Fruit fly (Drosophila melanogaster) whole organism, embryonic: ENCODE data around the gene CG6340.
A peak's percentile ranks its signal among the peaks of the same experiment; 100 is the strongest.

Experiments used
- Adf1 ChIP-seq: fragments of 200-800 bp; sonication (Bioruptor generic); IDR thresholded peaks from 2 replicates; pipeline ENCODE4 v1.3.6; 2022; ENCODE audit warnings: missing biosample characterization, missing genetic modification characterization
- Atf6 ChIP-seq: fragments of 200-800 bp; sonication (Bioruptor generic); IDR thresholded peaks from 2 replicates; pipeline ENCODE4 v1.3.6; 2022; ENCODE audit warnings: missing biosample characterization, missing genetic modification characterization
- Bteb2 ChIP-seq: fragments of 200-800 bp; sonication (Bioruptor generic); optimal IDR thresholded peaks from 2 replicates; lab custom pipeline; 2016; ENCODE audit warnings: missing biosample characterization, missing genetic modification characterization
- CG11560 ChIP-seq: fragments of 200-800 bp; sonication (Bioruptor generic); IDR thresholded peaks from 3 replicates; pipeline ENCODE4 v1.3.6; 2022; ENCODE audit warnings: missing biosample characterization, missing genetic modification characterization
- CG12744 ChIP-seq: fragments of 200-800 bp; sonication (Bioruptor generic); optimal IDR thresholded peaks from 2 replicates; lab custom pipeline; 2016; ENCODE audit warnings: missing biosample characterization, missing genetic modification characterization
- CG15479 ChIP-seq: fragments of 200-800 bp; sonication (Bioruptor generic); optimal IDR thresholded peaks from 3 replicates; lab custom pipeline; 2019; ENCODE audit warnings: missing biosample characterization, mild to moderate bottlenecking, missing genetic modification characterization, moderate library complexity
- CG15601 ChIP-seq: fragments of 200-800 bp; sonication (Bioruptor generic); optimal IDR thresholded peaks from 3 replicates; lab custom pipeline; 2019; ENCODE audit warnings: missing biosample characterization, mild to moderate bottlenecking, missing genetic modification characterization, moderate library complexity
- CG1603 ChIP-seq: fragments of 200-800 bp; sonication (Bioruptor generic); optimal IDR thresholded peaks from 2 replicates; lab custom pipeline; 2019; ENCODE audit warnings: missing biosample characterization, mild to moderate bottlenecking, missing genetic modification characterization, moderate library complexity
- CG18599 ChIP-seq: fragments of 200-800 bp; sonication (Bioruptor generic); optimal IDR thresholded peaks from 3 replicates; lab custom pipeline; 2017; ENCODE audit warnings: missing biosample characterization, missing genetic modification characterization, mild to moderate bottlenecking, moderate library complexity, missing genetic modification reagents
- CG2129 ChIP-seq: fragments of 200-800 bp; sonication (Bioruptor generic); IDR thresholded peaks from 2 replicates; pipeline ENCODE4 v1.3.6; 2022; ENCODE audit warnings: missing biosample characterization, missing genetic modification characterization; ENCODE audit not compliant: partially characterized antibody
- CG2678 ChIP-seq: fragments of 200-800 bp; sonication (Bioruptor generic); optimal IDR thresholded peaks from 3 replicates; lab custom pipeline; 2019; ENCODE audit warnings: missing biosample characterization, mild to moderate bottlenecking, missing genetic modification characterization, moderate library complexity
- CG32532 ChIP-seq: fragments of 200-800 bp; sonication (Bioruptor generic); IDR thresholded peaks from 2 replicates; pipeline ENCODE4 v1.3.6; 2022; ENCODE audit warnings: missing biosample characterization, missing genetic modification characterization
- CG4404 ChIP-seq: fragments of 200-800 bp; sonication (Bioruptor generic); IDR thresholded peaks from 2 replicates; pipeline ENCODE4 v1.3.6; 2022; ENCODE audit warnings: missing biosample characterization, missing genetic modification characterization
- CG4707 ChIP-seq: fragments of 200-800 bp; sonication (Bioruptor generic); optimal IDR thresholded peaks from 2 replicates; lab custom pipeline; 2018; ENCODE audit warnings: missing biosample characterization, mild to moderate bottlenecking, missing genetic modification characterization, moderate library complexity
- CG4854 ChIP-seq: fragments of 200-800 bp; sonication (Bioruptor generic); optimal IDR thresholded peaks from 2 replicates; lab custom pipeline; 2016; ENCODE audit warnings: missing biosample characterization, missing genetic modification characterization, inconsistent platforms
- CG7271 ChIP-seq: fragments of 200-800 bp; sonication (Bioruptor generic); optimal IDR thresholded peaks from 2 replicates; lab custom pipeline; 2018; ENCODE audit warnings: missing biosample characterization, mild to moderate bottlenecking, missing genetic modification characterization, moderate library complexity
- CG7839 ChIP-seq: fragments of 200-800 bp; sonication (Bioruptor generic); optimal IDR thresholded peaks from 3 replicates; lab custom pipeline; 2018; ENCODE audit warnings: missing biosample characterization, mild to moderate bottlenecking, missing genetic modification characterization, moderate library complexity
- CG8290 ChIP-seq, 3 experiments: fragments of 200-800 bp; sonication (Bioruptor generic); optimal IDR thresholded peaks; 2 replicates each; lab custom pipeline; 2016 to 2019; ENCODE audit warnings: missing biosample characterization in 3 of 3, missing genetic modification characterization in 3 of 3, mild to moderate bottlenecking in 2 of 3, moderate library complexity in 1 of 3
- CG8388 ChIP-seq: fragments of 200-800 bp; sonication (Bioruptor generic); optimal IDR thresholded peaks from 2 replicates; lab custom pipeline; 2019; ENCODE audit warnings: missing biosample characterization, mild to moderate bottlenecking, missing genetic modification characterization, moderate library complexity
- CG8944 ChIP-seq: fragments of 200-800 bp; sonication (Bioruptor generic); optimal IDR thresholded peaks from 3 replicates; lab custom pipeline; 2016; ENCODE audit warnings: missing biosample characterization, missing genetic modification characterization
- CTCF ChIP-seq: fragments of 200-800 bp; sonication (Bioruptor generic); optimal IDR thresholded peaks from 2 replicates; lab custom pipeline; 2017; ENCODE audit warnings: missing biosample characterization, mild to moderate bottlenecking, missing genetic modification characterization, moderate library complexity
- Camta ChIP-seq: fragments of 200-800 bp; sonication (Bioruptor generic); optimal IDR thresholded peaks from 2 replicates; lab custom pipeline; 2016; ENCODE audit warnings: missing biosample characterization, missing genetic modification characterization
- Eip74EF ChIP-seq, 2 experiments: fragments of 200-800 bp in 1 of 2; fragments of >200 bp in 1 of 2; sonication (Bioruptor generic) in 1 of 2; optimal IDR thresholded peaks; 2 replicates each; lab custom pipeline; 2017 to 2019; ENCODE audit warnings: missing biosample characterization in 2 of 2, missing genetic modification characterization in 2 of 2, mild to moderate bottlenecking in 1 of 2, moderate library complexity in 1 of 2
- Lim3 ChIP-seq: fragments of 200-800 bp; sonication (Bioruptor generic); IDR thresholded peaks from 2 replicates; pipeline ENCODE4 v1.3.6; 2022; ENCODE audit warnings: missing biosample characterization, missing genetic modification characterization
- Med ChIP-seq: fragments of 200-800 bp; sonication (Bioruptor generic); peaks from one replicate; lab custom pipeline; 2016; ENCODE audit warnings: missing biosample characterization, missing genetic modification characterization, mild to moderate bottlenecking, inconsistent platforms, moderate library complexity
- Nf-YA ChIP-seq: fragments of 200-800 bp; sonication (Bioruptor generic); IDR thresholded peaks from 2 replicates; pipeline ENCODE4 v1.3.6; 2022; ENCODE audit warnings: missing biosample characterization, missing genetic modification characterization
- Nf-YC ChIP-seq: fragments of 200-800 bp; optimal IDR thresholded peaks from 3 replicates; lab custom pipeline; 2019; ENCODE audit warnings: missing biosample characterization, mild to moderate bottlenecking, missing genetic modification characterization, moderate library complexity
- Spps ChIP-seq: fragments of 200-800 bp; sonication (Bioruptor generic); optimal IDR thresholded peaks from 2 replicates; lab custom pipeline; 2018; ENCODE audit warnings: missing biosample characterization, mild to moderate bottlenecking, missing genetic modification characterization
- Taf1 ChIP-seq: fragments of 200-800 bp; sonication (Bioruptor generic); IDR thresholded peaks from 2 replicates; pipeline ENCODE4 v1.3.6; 2022; ENCODE audit warnings: missing biosample characterization, missing genetic modification characterization
- ap ChIP-seq: fragments of 200-800 bp; sonication (Bioruptor generic); IDR thresholded peaks from 2 replicates; pipeline ENCODE4 v1.3.6; 2022; ENCODE audit warnings: missing biosample characterization, missing genetic modification characterization
- ara ChIP-seq: fragments of 200-800 bp; sonication (Bioruptor generic); IDR thresholded peaks from 2 replicates; pipeline ENCODE4 v1.3.6; 2022; ENCODE audit warnings: missing biosample characterization, missing genetic modification characterization
- az2 ChIP-seq: fragments of 200-800 bp; sonication (Bioruptor generic); optimal IDR thresholded peaks from 3 replicates; lab custom pipeline; 2016; ENCODE audit warnings: missing biosample characterization, missing genetic modification characterization
- bbx ChIP-seq: fragments of 200-800 bp; sonication (Bioruptor generic); IDR thresholded peaks from 2 replicates; pipeline ENCODE4 v1.3.6; 2022; ENCODE audit warnings: missing biosample characterization, missing genetic modification characterization; ENCODE audit not compliant: partially characterized antibody
- ci ChIP-seq: fragments of 200-800 bp; sonication (Bioruptor generic); IDR thresholded peaks from 3 replicates; pipeline ENCODE4 v1.3.6; 2022; ENCODE audit warnings: missing biosample characterization, missing genetic modification characterization
- corto ChIP-seq: fragments of 200-800 bp; sonication (Bioruptor generic); optimal IDR thresholded peaks from 2 replicates; lab custom pipeline; 2016; ENCODE audit warnings: missing biosample characterization, mild to moderate bottlenecking, missing genetic modification characterization, moderate library complexity
- dan ChIP-seq: fragments of 200-800 bp; sonication (Bioruptor generic); IDR thresholded peaks from 2 replicates; pipeline ENCODE4 v1.3.6; 2022; ENCODE audit warnings: missing biosample characterization, missing genetic modification characterization
- dmrt11E ChIP-seq: fragments of 200-800 bp; sonication (Bioruptor generic); optimal IDR thresholded peaks from 3 replicates; lab custom pipeline; 2018; ENCODE audit warnings: missing biosample characterization, mild to moderate bottlenecking, missing genetic modification characterization, moderate library complexity
- dmrt99B ChIP-seq: fragments of 200-800 bp; sonication (Bioruptor generic); optimal IDR thresholded peaks from 2 replicates; lab custom pipeline; 2018; ENCODE audit warnings: missing biosample characterization, mild to moderate bottlenecking, missing genetic modification characterization, moderate library complexity
- gcm ChIP-seq: fragments of 200-800 bp; sonication (Bioruptor generic); optimal IDR thresholded peaks from 2 replicates; lab custom pipeline; 2019; ENCODE audit warnings: missing biosample characterization, mild to moderate bottlenecking, missing genetic modification characterization, moderate library complexity
- kah ChIP-seq: fragments of 200-800 bp; sonication (Bioruptor generic); optimal IDR thresholded peaks from 2 replicates; lab custom pipeline; 2018; ENCODE audit warnings: missing biosample characterization, mild to moderate bottlenecking, missing genetic modification characterization
- ken ChIP-seq: fragments of 200-800 bp; sonication (Bioruptor generic); IDR thresholded peaks from 3 replicates; pipeline ENCODE4 v1.3.6; 2022; ENCODE audit warnings: missing biosample characterization, missing genetic modification characterization
- maf-S ChIP-seq: fragments of 200-800 bp; sonication (Bioruptor generic); optimal IDR thresholded peaks from 2 replicates; lab custom pipeline; 2016; ENCODE audit warnings: missing biosample characterization, missing genetic modification characterization
- org-1 ChIP-seq: fragments of 200-800 bp; sonication (Bioruptor generic); optimal IDR thresholded peaks from 2 replicates; lab custom pipeline; 2017; ENCODE audit warnings: missing biosample characterization, missing genetic modification characterization
- otp ChIP-seq: fragments of 200-800 bp; sonication (Bioruptor generic); IDR thresholded peaks from 3 replicates; pipeline ENCODE4, ENCODE4 v1.3.6; 2022; ENCODE audit warnings: missing biosample characterization, missing genetic modification characterization
- phol ChIP-seq: fragments of 200-800 bp; sonication (Bioruptor generic); optimal IDR thresholded peaks from 3 replicates; lab custom pipeline; 2018; ENCODE audit warnings: missing biosample characterization, mild to moderate bottlenecking, missing genetic modification characterization, moderate library complexity
- schlank ChIP-seq: fragments of 200-800 bp; sonication (Bioruptor generic); optimal IDR thresholded peaks from 2 replicates; lab custom pipeline; 2018; ENCODE audit warnings: missing biosample characterization, mild to moderate bottlenecking, missing genetic modification characterization
- sqz ChIP-seq: fragments of 200-800 bp; sonication (Bioruptor generic); optimal IDR thresholded peaks from 3 replicates; lab custom pipeline; 2018; ENCODE audit warnings: missing biosample characterization, mild to moderate bottlenecking, missing genetic modification characterization
- stwl ChIP-seq: fragments of 200-800 bp; sonication (Bioruptor generic); optimal IDR thresholded peaks from 3 replicates; lab custom pipeline; 2018; ENCODE audit warnings: missing biosample characterization, mild to moderate bottlenecking, missing genetic modification characterization, moderate library complexity
- ttk ChIP-seq: fragments of 200-800 bp; sonication (Bioruptor generic); IDR thresholded peaks from 2 replicates; pipeline ENCODE4 v2.1.2; 2022; ENCODE audit warnings: missing biosample characterization, missing genetic modification characterization
- zfh1 ChIP-seq: fragments of 200-800 bp; sonication (Bioruptor generic); IDR thresholded peaks from 3 replicates; pipeline ENCODE4 v1.3.6; 2022; ENCODE audit warnings: missing biosample characterization, missing genetic modification characterization

CG6340 gene

DNA sequence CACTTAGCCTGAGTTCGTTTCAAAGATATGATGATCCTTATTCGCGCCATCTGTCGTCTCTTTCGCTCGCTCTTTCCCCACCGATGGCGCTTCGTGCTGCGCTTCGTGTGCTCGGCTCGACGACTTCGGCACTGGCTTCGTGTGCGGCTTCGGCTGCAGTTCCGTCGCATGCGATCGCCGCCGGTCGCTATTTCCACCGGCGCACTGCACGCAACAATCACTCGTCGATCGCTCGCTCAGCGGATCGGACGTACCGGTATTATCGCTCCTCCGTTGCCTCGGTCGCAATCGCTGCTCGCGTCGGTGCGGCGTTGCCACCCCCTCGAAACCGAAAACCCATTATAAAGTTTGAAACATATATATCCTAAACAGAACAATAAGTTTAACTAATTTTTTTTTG is 16.6 kb downstream of the CG6340 start (continued):
- TF ChIP-seq dmrt99B (tag; lab: Kevin White, UChicago) (peak; percentile 27), bbx (GFP tag; lab: Robert Waterston, UW) (0 out of 2 replicates have a peak, but pooled peaks have one; percentile 33), Taf1 (no peak), Med (GFP tag; lab: Kevin White, UChicago) (peak; percentile 85), dmrt11E (peak; percentile 15), corto (GFP tag; lab: Kevin White, UChicago) (no peak), ci (GFP tag; lab: Robert Waterston, UW) (peak; percentile 80), kah (GFP tag; lab: Kevin White, UChicago) (peak; percentile 6), Nf-YA (GFP tag; lab: Robert Waterston, UW) (0 out of 2 replicates have a peak, but pooled peaks have one; percentile 28), CG18599 (GFP tag; lab: Kevin White, UChicago) (peak; percentile 8), Spps (no peak), dan (GFP tag; lab: Robert Waterston, UW) (no peak), CG15601 (tag; lab: Kevin White, UChicago) (peak; percentile 4), otp (GFP tag; lab: Robert Waterston, UW) (peak; percentile 68; the same call in 2 of the 3 replicates), CTCF (GFP tag; lab: Kevin White, UChicago) (peak; percentile 50), CG2129 (GFP tag; lab: Robert Waterston, UW) (no peak), CG7271 (peak; percentile 7), zfh1 (GFP tag; lab: Robert Waterston, UW) (peak; percentile 49; the same call in 1 of the 3 replicates), CG12744 (peak; percentile 57), ap (no peak), Nf-YC (tag; lab: Kevin White, UChicago) (peak; percentile 11), schlank (tag; lab: Kevin White, UChicago) (no peak), maf-S (GFP tag; lab: Kevin White, UChicago) (no peak), CG8388 (GFP tag; lab: Kevin White, UChicago) (peak; percentile 10), Bteb2 (no peak), ara (peak; percentile 60), Atf6 (GFP tag; lab: Robert Waterston, UW) (0 out of 2 replicates have a peak, but pooled peaks have one; percentile 12), CG8290 (GFP tag; optimal IDR thresholded peaks at IDR 0.05; lab: Kevin White, UChicago) (peak; percentile 51), CG8290 (tag; optimal IDR thresholded peaks at IDR 0.05; lab: Kevin White, UChicago) (peak; percentile 79 to 85), CG32532 (GFP tag; lab: Robert Waterston, UW) (peak; percentile 23; the same call in 1 of the 2 replicates), CG4404 (no peak), org-1 (GFP tag; lab: Kevin White, UChicago) (no peak), ttk (peak; percentile 42; the same call in 1 of the 2 replicates), sqz (GFP tag; lab: Kevin White, UChicago) (peak; percentile 9), Adf1 (GFP tag; lab: Robert Waterston, UW) (peak; percentile 47; the same call in 1 of the 2 replicates), CG2678 (tag; lab: Kevin White, UChicago) (no peak), CG4854 (GFP tag; lab: Kevin White, UChicago) (no peak), Eip74EF (GFP tag; optimal IDR thresholded peaks at IDR 0.05; lab: Kevin White, UChicago) (no peak), ken (GFP tag; lab: Robert Waterston, UW) (0 out of 3 replicates have a peak, but pooled peaks have one; percentile 44), az2 (no peak), gcm (GFP tag; lab: Kevin White, UChicago) (peak; percentile 34), CG1603 (peak; percentile 46), phol (tag; lab: Kevin White, UChicago) (no peak), Camta (GFP tag; lab: Kevin White, UChicago) (peak; percentile 7), CG15479 (GFP tag; lab: Kevin White, UChicago) (peak; percentile 77), stwl (tag; lab: Kevin White, UChicago) (peak; percentile 49), CG8944 (no peak), CG7839 (tag; lab: Kevin White, UChicago) (peak; percentile 17), Lim3 (GFP tag; lab: Robert Waterston, UW) (no peak), CG11560 (tag; lab: Robert Waterston, UW) (no peak), CG4707 (GFP tag; lab: Kevin White, UChicago) (peak; percentile 25)
